Worm (Caenorhabditis elegans) whole organism, L1 larva: Measurements from ENCODE around the gene srx-125.
A peak's percentile ranks its signal among the peaks of the same experiment; 100 is the strongest.

Source experiments
- F16B12.6 ChIP-seq: fragments of 150-350 bp; optimal IDR thresholded peaks from 2 replicates; lab custom pipeline; 2014; ENCODE audit warnings: missing biosample characterization, missing genetic modification characterization
- alr-1 ChIP-seq: fragments of 200-800 bp; sonication (Bioruptor generic); optimal IDR thresholded peaks from 2 replicates; lab custom pipeline; 2018; ENCODE audit warnings: borderline replicate concordance, mild to moderate bottlenecking, missing genetic modification characterization, missing compliant biosample characterization
- lin-39 ChIP-seq: fragments of 150-350 bp; optimal IDR thresholded peaks from 2 replicates; lab custom pipeline; 2014; ENCODE audit warnings: missing biosample characterization, missing genetic modification reagents, missing genetic modification characterization
- nhr-76 ChIP-seq: sonication (generic microtip); optimal IDR thresholded peaks from 2 replicates; lab custom pipeline; 2017; ENCODE audit warnings: missing biosample characterization, missing genetic modification characterization
- nhr-85 ChIP-seq: sonication (generic microtip); peaks from one replicate; lab custom pipeline; 2016; ENCODE audit warnings: missing genetic modification characterization, inconsistent platforms, missing compliant biosample characterization
- pqm-1 ChIP-seq: sonication (generic microtip); optimal IDR thresholded peaks from 3 replicates; lab custom pipeline; 2017; ENCODE audit warnings: missing biosample characterization, missing genetic modification characterization
- snpc-4 ChIP-seq: fragments of 150-350 bp; optimal IDR thresholded peaks from 2 replicates; lab custom pipeline; 2014; ENCODE audit warnings: missing biosample characterization, missing genetic modification characterization
- zag-1 ChIP-seq: fragments of 150-350 bp; optimal IDR thresholded peaks from 2 replicates; lab custom pipeline; 2014; ENCODE audit warnings: missing biosample characterization, missing genetic modification characterization

- no peak for TF ChIP-seq pqm-1 (tag; lab: Kevin White, UChicago)
- no peak for TF ChIP-seq nhr-76 (tag; lab: Kevin White, UChicago)
- no peak for TF ChIP-seq F16B12.6
- peak; percentile 95 for TF ChIP-seq nhr-85 (tag; lab: Kevin White, UChicago)
- no peak for TF ChIP-seq zag-1 (tag; lab: Kevin White, UChicago)
- TF ChIP-seq snpc-4 (tag; lab: Kevin White, UChicago) = no peak
- no peak for TF ChIP-seq alr-1 (tag; lab: Kevin White, UChicago)
- no peak for TF ChIP-seq lin-39 (tag; lab: Kevin White, UChicago)
These were observed 8.7 kb downstream of the srx-125 start for ce11 chrV:13375861-13376260.
